Worm (Caenorhabditis elegans): ENCODE data around the gene unc-16.
A peak's percentile ranks its signal among the peaks of the same experiment; 100 is the strongest.

The unc-16 gene

ce11 chrIII:9546016-9546659, at the start of gene unc-16:
unc-16 (plus strand) TSS chrIII:9546258.
- TF ChIP-seq lin-32 (GFP tag; optimal IDR thresholded peaks at IDR 0.05) (no peak), elt-1 (tag; optimal IDR thresholded peaks at IDR 0.05; ENCODE audit: borderline replicate concordance, insufficient read depth) (peak; percentile 49), nhr-237 (tag; optimal IDR thresholded peaks at IDR 0.05) (peak; percentile 65), flh-1 (GFP tag; optimal IDR thresholded peaks at IDR 0.05) (no peak), M03D4.4 (tag; optimal IDR thresholded peaks at IDR 0.05) (peak; percentile 32), nhr-28 (tag; optimal IDR thresholded peaks at IDR 0.05) (no peak), hlh-1 (tag; optimal IDR thresholded peaks at IDR 0.05) (peak; percentile 47), sptf-1 (tag; optimal IDR thresholded peaks at IDR 0.05) (no peak), drap-1 (GFP tag; optimal IDR thresholded peaks at IDR 0.05) (peak; percentile 32), ceh-39 (tag; optimal IDR thresholded peaks at IDR 0.05) (peak; percentile 47), unc-39 (tag; optimal IDR thresholded peaks at IDR 0.05) (no peak), sem-2 (GFP tag; optimal IDR thresholded peaks at IDR 0.05) (no peak), mls-2 (tag; optimal IDR thresholded peaks at IDR 0.05) (peak; percentile 54), lin-13 (tag; optimal IDR thresholded peaks at IDR 0.05) (peak; percentile 77), unc-120 (tag; optimal IDR thresholded peaks at IDR 0.05; ENCODE audit: poor library complexity, severe bottlenecking) (peak; percentile 27), blmp-1 (tag; optimal IDR thresholded peaks at IDR 0.05) (no peak), bed-3 (GFP tag; optimal IDR thresholded peaks at IDR 0.05) (no peak), pha-4 (tag; optimal IDR thresholded peaks at IDR 0.05) (peak; percentile 91), ceh-43 (GFP tag; optimal IDR thresholded peaks at IDR 0.05) (no peak), zip-8 (tag; optimal IDR thresholded peaks at IDR 0.05) (no peak), lsy-2 (tag; optimal IDR thresholded peaks at IDR 0.05) (peak; percentile 98), ces-1 (GFP tag; optimal IDR thresholded peaks at IDR 0.05) (peak; percentile 78), cnd-1 (tag; optimal IDR thresholded peaks at IDR 0.05) (no peak), ztf-11 (tag; optimal IDR thresholded peaks at IDR 0.05) (no peak), mab-5 (tag; optimal IDR thresholded peaks at IDR 0.05) (no peak), ceh-83 (GFP tag; optimal IDR thresholded peaks at IDR 0.05) (peak; percentile 20), unc-62 (GFP tag; optimal IDR thresholded peaks at IDR 0.05) (peak; percentile 91), mep-1 (tag; optimal IDR thresholded peaks at IDR 0.05) (peak; percentile 78), nhr-76 (tag; optimal IDR thresholded peaks at IDR 0.05) (no peak), nhr-12 (tag; optimal IDR thresholded peaks at IDR 0.05) (no peak), snpc-4 (tag; optimal IDR thresholded peaks at IDR 0.05) (no peak), elt-3 (tag; optimal IDR thresholded peaks at IDR 0.05) (no peak), ham-2 (GFP tag; optimal IDR thresholded peaks at IDR 0.05) (peak; percentile 22), tbx-8 (GFP tag; optimal IDR thresholded peaks at IDR 0.05) (no peak), nhr-2 (tag; optimal IDR thresholded peaks at IDR 0.05) (no peak)

ce11 chrIII:9497412-9497811, 48.6 kb upstream of the unc-16 start:
- TF ChIP-seq ham-2 (GFP tag; optimal IDR thresholded peaks at IDR 0.05) (no peak), zip-8 (tag; optimal IDR thresholded peaks at IDR 0.05) (peak; percentile 94)

DNA sequence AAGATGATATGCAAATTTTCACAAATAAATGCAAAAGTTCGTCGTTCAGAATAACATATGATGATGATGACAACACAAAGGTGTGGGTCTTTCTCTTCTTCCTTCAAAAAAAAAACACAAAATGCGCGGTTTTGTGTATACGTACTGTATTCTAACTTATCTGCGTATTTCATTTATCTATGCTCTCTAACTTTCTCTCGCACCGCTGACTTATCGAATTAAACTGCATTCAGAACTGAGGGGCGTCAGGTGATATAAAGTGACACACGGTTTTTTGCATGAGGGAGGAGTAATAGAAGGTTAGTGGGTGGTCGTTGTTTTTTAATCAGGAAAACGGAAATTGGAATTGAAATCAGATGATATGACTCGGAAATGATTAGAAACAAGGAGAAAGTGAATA, 45.8 kb upstream of the unc-16 start, which contains the start of gene sod-4:
TSS of gene sod-4 (minus strand) at position 109 of the 400 bp plus-strand sequence.
- TF ChIP-seq ceh-43 (GFP tag; optimal IDR thresholded peaks at IDR 0.05), result no peak
- TF ChIP-seq nhr-237 (tag; optimal IDR thresholded peaks at IDR 0.05), result no peak
- no peak for TF ChIP-seq nhr-28 (tag; optimal IDR thresholded peaks at IDR 0.05)
- no peak for TF ChIP-seq sptf-1 (tag; optimal IDR thresholded peaks at IDR 0.05)
- TF ChIP-seq zip-8 (tag; optimal IDR thresholded peaks at IDR 0.05), result no peak
- no peak for TF ChIP-seq hlh-1 (tag; optimal IDR thresholded peaks at IDR 0.05)
- no peak for TF ChIP-seq sem-2 (GFP tag; optimal IDR thresholded peaks at IDR 0.05)
- no peak for TF ChIP-seq ztf-11 (tag; optimal IDR thresholded peaks at IDR 0.05)
- no peak for TF ChIP-seq ces-1 (GFP tag; optimal IDR thresholded peaks at IDR 0.05)
- no peak for TF ChIP-seq nhr-76 (tag; optimal IDR thresholded peaks at IDR 0.05)
- TF ChIP-seq elt-1 (tag; optimal IDR thresholded peaks at IDR 0.05; ENCODE audit: borderline replicate concordance, insufficient read depth), result no peak
- no peak for TF ChIP-seq mab-5 (tag; optimal IDR thresholded peaks at IDR 0.05)

- TF ChIP-seq nhr-76 (tag; optimal IDR thresholded peaks at IDR 0.05) (no peak), unc-120 (tag; optimal IDR thresholded peaks at IDR 0.05; ENCODE audit: poor library complexity, severe bottlenecking) (no peak), mls-2 (tag; optimal IDR thresholded peaks at IDR 0.05) (no peak), nhr-12 (tag; optimal IDR thresholded peaks at IDR 0.05) (no peak), ceh-43 (GFP tag; optimal IDR thresholded peaks at IDR 0.05) (no peak), lin-32 (GFP tag; optimal IDR thresholded peaks at IDR 0.05) (no peak), elt-3 (tag; optimal IDR thresholded peaks at IDR 0.05) (no peak), sem-2 (GFP tag; optimal IDR thresholded peaks at IDR 0.05) (no peak), ceh-39 (tag; optimal IDR thresholded peaks at IDR 0.05) (no peak), snpc-4 (tag; optimal IDR thresholded peaks at IDR 0.05) (no peak), mab-5 (tag; optimal IDR thresholded peaks at IDR 0.05) (no peak), tbx-8 (GFP tag; optimal IDR thresholded peaks at IDR 0.05) (no peak), sptf-1 (tag; optimal IDR thresholded peaks at IDR 0.05) (no peak)
Measured at ce11 chrIII:9501072-9501471, 45.0 kb upstream of the unc-16 start.

Data from whole organism, mixed stage, embryonic.